Fruit fly (Drosophila melanogaster): ENCODE measurements around the gene Nup205.

The Nup205 gene

DNA sequence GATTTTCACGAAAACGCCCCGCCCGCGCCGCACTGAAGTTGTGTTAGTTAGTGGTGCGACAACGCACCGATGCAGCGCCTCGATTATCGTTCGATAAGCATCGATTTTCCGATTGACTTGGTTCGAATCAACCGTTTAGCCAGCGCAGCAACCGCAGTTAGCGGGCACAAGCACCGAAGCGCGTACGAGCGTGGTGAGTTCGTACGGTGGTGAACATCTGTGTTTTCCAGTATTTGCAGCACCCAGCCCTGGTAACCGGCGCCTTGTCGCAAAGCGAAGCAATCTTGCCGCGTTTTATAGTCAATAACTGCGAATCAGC lies at the start of gene Nup205, which contains the start of gene pico:
Gene Nup205, plus strand, starts transcription at position 226 of the 319 bp plus-strand sequence.
Gene pico, minus strand, starts transcription at position 71 of the 319 bp plus-strand sequence.
- peak; percentile 35 for TF ChIP-seq CG17801 (GFP tag; optimal IDR thresholded peaks at IDR 0.05; ENCODE audit: partially characterized antibody)

DNA sequence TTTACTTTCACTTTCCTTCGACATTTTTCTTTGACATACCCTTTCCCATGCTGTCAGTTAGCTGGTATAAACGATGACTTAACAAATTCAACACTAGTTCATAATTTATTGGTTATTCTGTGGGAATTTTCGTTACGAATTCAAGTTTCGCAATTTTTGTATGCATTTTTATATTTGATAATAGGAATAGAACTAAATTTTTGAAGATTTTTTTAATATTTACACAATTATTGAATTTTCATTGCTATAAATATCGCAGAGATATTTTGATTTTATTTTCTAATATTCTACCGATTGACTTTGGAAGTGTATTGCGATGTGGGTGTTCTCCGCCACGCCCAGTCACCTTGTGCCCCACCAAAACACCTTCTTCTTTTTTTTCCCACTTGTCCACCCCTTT lies 45.9 kb upstream of the Nup205 start:
- TF ChIP-seq CG17801 (GFP tag; optimal IDR thresholded peaks at IDR 0.05; ENCODE audit: partially characterized antibody), result no peak

DNA sequence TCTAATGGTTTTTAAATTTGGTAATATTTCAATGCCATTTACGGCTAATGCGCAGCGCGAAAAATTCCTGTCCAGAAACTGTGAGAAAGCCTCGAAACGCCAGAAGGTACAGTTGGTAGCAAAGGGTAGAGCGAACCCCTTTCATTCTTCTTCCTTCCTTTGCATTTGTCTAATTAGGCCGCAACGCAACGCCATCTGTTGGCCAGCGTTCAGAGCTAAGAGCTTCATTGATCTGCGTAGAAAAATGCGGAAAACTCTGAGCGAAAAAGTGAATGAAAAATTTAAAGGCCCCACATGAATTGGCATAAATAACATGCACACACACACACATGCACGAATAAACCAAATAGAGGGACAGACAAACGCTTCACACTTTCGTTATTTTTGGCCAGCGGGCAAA lies 41.0 kb upstream of the Nup205 start:
- TF ChIP-seq CG17801 (GFP tag; optimal IDR thresholded peaks at IDR 0.05; ENCODE audit: partially characterized antibody), result no peak

DNA sequence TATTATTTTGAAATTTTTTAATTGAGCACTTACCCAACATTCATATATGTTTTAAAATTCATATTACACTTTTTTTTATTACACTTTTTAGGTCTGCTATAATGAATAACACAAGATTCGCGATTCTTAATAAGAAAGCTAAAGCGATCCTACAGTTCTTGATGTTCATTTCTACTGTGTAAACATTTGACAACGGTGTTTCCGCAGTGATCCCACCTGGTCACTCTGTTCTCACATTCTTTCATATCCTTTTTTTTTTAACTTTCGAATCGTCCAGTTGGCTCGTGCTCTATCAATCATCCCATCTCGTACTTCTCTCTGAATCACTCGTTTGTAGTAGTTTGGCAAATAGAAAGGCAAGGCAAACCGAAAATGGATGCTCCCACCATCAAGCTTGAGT lies 39.6 kb upstream of the Nup205 start, which contains the start of gene SkpD:
Gene SkpD, plus strand, starts transcription at position 301 of the 400 bp plus-strand sequence.
- no peak for TF ChIP-seq CG17801 (GFP tag; optimal IDR thresholded peaks at IDR 0.05; ENCODE audit: partially characterized antibody)

DNA sequence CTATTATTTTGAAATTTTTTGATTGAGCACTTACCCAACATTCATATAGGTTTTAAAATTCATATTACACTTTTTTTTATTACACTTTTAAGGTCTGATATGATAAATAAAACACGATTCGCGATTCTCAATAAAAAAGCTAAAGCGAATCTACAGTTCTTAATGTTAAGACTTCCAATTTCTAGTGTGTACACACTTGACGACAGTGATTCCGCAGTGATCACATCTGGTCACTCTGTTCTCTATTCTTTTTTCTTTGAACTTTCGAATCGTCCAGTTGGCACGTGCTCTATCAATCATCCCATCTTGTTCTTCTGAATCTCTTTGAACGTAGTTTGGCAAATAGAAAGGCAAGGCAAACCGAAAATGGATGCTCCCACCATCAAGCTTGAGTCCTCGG lies 36.2 kb upstream of the Nup205 start, which contains the start of gene SkpC:
Gene SkpC, plus strand, starts transcription at position 301 of the 400 bp plus-strand sequence.
- TF ChIP-seq CG17801 (GFP tag; optimal IDR thresholded peaks at IDR 0.05; ENCODE audit: partially characterized antibody), result no peak

DNA sequence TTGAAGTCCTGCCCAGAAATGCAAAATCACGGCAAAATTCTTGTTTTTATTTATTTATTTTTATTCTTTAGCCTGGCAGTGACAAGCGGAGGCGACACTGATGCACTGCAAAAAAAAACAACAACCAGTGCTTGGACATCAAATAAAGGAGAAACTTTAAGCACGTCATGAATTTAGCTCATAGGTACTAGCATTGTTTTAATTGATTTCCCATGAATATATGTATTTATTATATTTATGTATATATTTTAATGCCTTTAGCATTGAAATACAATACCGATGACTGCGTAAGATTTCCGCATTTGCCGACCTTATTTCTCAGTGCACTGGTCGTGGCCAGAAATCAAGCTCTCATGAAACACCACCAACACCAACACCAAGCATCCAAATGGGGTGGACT lies 33.4 kb upstream of the Nup205 start:
- no peak for TF ChIP-seq CG17801 (GFP tag; optimal IDR thresholded peaks at IDR 0.05; ENCODE audit: partially characterized antibody)

DNA sequence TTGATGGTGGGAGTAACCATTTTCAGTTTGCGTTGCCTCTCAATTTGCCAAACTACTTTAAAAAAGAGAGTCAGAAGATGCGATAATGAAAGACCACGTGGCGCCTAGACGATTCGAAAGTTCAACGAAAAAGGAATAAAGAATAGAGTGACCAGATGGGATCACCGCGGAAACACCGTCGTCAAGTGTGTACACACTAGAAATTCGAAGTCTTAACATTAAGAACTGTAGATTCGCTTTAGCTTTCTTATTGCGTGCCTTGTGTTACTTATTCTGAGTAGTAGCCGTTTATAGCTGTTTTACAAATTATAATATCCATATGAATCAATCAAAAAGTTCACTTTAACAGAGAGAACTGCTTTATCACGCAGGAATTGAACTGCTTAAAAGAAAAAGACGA lies 28.0 kb upstream of the Nup205 start, which contains the start of gene SkpE:
Gene SkpE, minus strand, starts transcription at position 101 of the 400 bp plus-strand sequence.
- TF ChIP-seq CG17801 (GFP tag; optimal IDR thresholded peaks at IDR 0.05; ENCODE audit: partially characterized antibody), result no peak

DNA sequence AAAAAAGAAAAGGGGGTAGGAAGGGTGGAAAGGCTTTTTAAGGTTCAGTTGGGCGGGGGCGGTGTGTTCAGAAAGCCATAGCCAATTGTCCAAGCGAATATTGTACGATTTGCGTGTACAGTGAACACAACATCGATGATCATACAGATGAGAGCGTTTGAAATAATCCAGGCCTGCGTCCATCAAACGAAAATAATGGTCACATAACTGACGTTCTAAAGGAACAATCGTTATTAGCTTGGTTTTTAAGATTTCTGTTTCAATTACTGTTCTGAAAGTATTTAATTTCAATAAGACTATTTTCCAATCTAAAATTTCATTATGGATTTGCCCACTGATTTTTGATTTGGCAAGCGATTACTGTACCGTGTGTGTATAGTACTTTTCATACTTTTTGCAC lies 26.8 kb upstream of the Nup205 start:
- no peak for TF ChIP-seq CG17801 (GFP tag; optimal IDR thresholded peaks at IDR 0.05; ENCODE audit: partially characterized antibody)

DNA sequence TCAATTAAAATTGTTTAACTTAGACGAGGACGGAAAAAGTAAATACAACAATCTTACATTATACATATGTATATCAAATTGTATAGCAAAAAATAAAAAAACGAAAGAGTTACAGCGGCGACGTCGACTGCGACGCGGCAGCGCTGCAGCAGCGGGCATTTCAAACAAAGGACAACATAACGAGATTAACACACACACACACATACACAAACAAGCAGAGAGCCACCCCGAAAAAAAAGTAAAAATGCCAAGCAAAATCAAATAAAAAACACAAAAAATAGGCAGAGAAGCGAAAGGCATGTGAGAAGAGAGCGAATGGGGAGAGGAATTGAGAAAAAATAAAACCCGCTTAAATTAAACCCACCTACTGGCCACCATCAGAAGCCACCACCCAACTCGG lies 24.3 kb upstream of the Nup205 start:
- TF ChIP-seq CG17801 (GFP tag; optimal IDR thresholded peaks at IDR 0.05; ENCODE audit: partially characterized antibody), result no peak

DNA sequence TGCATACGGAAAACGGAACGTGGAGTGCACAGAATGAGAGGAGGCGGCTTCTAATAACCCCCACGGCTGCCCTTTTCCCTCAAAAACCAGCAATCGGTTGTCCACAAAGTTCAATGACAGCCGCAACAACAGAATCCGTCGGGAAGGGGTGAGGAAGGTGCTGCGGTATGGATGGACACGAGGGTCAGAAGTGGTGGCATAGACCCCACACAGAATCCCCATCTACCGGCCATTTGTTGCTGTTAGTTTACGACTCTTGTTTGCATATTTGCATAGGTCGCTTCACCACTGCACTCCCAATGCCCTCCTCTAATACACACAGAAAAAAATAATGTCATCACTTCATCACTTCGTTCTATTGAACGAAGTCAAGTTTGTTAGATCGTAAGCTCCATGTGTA lies 12.9 kb upstream of the Nup205 start:
- TF ChIP-seq CG17801 (GFP tag; optimal IDR thresholded peaks at IDR 0.05; ENCODE audit: partially characterized antibody), result no peak

DNA sequence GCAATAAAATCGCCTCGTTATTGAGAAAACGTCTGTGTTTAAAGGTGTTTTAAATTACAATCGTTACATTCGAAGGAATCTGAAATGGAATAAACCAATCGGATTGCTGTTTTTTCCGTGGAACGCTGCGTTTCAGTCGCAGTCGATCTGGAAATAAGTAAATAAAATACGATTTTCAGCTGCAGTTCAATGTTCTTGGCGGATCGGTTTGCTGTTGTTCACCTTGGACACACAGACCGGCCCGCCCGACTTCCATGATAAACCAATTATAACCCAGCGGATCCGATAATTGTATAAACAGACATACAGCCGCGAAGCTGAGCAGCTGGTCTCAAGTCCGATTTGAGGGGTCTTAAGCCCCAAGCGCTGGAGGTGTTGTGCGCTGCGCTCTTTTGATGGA lies 11.7 kb upstream of the Nup205 start:
- TF ChIP-seq CG17801 (GFP tag; optimal IDR thresholded peaks at IDR 0.05; ENCODE audit: partially characterized antibody), result no peak

DNA sequence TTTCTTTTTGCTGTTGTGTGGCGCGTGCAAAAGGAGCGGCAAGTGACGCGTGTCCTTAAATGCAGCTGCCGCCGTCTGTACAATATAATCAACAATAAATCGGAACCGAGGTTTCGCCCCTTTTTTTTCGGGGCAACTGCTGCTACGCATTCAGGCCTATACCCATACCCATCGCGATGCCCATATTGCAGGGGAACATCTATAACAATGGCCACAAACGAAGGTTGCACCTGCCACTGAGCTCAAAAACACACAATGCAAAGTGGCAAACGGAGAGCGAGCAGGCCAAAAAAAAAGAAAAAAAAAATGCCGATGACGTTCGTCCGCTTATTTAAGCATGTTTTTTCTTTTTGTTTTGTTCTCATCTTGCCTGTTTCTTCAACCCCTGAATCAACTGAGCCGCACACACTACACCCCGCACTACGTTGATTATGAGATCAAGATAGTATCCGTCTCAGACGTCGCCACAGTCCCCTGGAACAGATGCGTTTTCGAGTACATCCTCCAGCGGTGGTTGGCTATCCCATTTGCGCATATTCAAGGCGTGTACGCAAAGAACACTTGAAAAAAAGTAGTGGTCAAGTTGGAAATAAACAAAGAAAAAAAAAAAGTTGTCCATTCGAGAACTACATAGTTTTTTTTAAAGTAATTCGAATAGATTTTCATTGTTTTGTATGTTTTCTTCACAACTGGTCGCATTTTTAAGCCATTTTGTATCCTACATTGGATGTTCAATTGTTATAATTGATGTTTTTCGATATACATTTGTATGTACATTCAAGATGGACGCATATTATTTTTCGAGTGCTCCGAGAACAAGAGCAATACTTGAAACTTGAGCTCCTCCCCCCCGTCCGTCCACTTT lies 9.4 kb upstream of the Nup205 start:
- TF ChIP-seq CG17801 (GFP tag; optimal IDR thresholded peaks at IDR 0.05; ENCODE audit: partially characterized antibody), result no peak

DNA sequence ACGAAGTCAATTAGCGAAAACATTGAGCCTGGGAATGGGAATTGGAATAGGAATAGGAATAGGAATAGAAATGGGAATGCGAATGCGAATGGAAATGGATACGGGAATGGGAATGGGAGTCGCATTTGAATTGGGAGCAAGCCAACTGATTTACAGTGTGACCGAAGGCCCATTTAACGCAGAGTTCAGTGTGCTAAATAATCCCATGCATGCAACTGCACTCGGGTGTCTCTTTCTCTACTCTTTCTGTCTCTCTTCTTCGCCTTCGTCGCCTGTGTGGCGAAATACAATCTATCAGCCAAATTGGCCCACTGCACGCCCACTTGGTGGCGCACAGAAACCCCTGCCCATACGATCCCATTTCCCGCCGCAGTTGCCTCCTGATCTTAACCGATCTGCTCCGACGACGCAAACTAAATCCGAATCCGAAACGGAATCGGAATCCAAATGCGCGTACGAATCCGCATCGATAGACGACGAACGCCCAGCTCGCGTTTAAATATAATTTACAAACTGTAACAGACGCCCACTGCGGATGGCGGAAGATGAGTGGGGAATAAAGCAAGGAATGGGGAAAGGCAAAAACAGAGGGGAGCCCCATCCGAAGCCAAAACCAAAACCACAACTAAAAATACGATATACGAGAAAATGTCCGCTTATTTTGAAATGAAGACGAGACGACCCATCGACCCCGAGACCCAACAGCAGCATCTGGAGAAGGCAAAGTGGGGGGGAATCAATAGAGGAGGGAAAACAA lies 7.8 kb upstream of the Nup205 start:
- TF ChIP-seq CG17801 (GFP tag; optimal IDR thresholded peaks at IDR 0.05; ENCODE audit: partially characterized antibody), result no peak

DNA sequence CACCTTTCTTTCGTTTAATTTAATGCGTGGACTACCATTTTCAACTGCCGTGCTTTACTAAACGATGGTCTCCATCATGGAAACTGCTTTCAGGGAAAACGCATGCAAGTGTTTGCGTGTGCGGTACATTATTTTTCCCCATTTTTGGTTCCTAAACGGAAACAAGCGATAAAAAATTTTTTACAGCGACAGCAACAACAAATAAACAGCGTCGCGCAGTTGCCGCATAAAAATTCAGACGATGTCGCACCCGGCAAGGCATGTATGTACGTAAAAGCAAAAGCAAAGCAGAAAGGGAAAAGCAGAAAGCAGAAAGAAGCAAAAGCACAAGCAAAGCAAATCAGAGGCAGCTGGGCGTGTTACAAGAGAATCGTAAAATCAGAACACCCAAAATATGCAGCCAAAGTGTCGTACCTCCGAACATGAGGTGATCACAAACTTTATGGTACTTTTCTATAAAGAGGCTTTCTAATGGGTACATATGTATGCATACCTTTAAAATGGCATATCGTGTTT lies 6.4 kb upstream of the Nup205 start:
- peak; percentile 8 for TF ChIP-seq CG17801 (GFP tag; optimal IDR thresholded peaks at IDR 0.05; ENCODE audit: partially characterized antibody)

DNA sequence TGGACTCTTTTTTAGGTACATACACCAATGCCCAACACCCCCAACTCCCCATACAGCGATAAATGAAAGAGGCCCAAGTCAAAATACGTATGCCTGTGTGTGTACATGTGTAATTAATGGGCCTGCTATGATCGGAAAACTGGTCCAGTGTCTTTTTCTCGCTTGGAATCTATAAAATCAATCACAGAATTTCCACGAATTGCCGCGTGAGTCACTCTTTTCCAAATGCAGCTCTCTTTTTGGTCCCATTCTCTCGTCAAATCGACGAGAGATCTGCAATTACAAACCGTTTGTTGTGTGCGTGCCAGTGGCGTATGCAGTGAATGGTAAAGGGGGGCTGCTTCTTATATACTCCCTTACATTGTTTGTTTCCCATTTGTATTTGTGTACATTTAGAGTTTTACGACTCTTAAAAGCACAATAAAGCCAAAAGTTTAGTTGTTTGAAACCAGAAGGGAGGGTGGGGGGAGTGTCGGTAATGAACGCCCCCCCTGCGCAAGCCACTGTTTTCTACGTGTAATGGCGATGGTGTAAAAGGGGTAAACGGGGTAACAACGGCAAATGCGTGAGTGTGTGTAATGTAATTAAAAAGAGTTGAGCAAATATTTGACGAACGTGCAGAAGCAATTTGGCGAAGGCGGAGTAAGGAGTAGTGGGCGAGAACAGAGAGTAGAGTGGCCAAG lies 5.2 kb upstream of the Nup205 start:
- TF ChIP-seq CG17801 (GFP tag; optimal IDR thresholded peaks at IDR 0.05; ENCODE audit: partially characterized antibody), result peak; percentile 93

Data from ovary, adult (tissue).